Worm (Caenorhabditis elegans) whole organism, L1 larva: ENCODE measurements around the gene tin-10.

Experiments
- C16A3.4 ChIP-seq: fragments of 150-350 bp; optimal IDR thresholded peaks from 2 replicates; lab custom pipeline; 2014; ENCODE audit warnings: missing biosample characterization, missing genetic modification characterization
- F16B12.6 ChIP-seq: fragments of 150-350 bp; optimal IDR thresholded peaks from 2 replicates; lab custom pipeline; 2014; ENCODE audit warnings: missing biosample characterization, missing genetic modification characterization
- Y116A8C.19 ChIP-seq: sonication (generic microtip); optimal IDR thresholded peaks from 2 replicates; lab custom pipeline; 2016; ENCODE audit warnings: missing compliant biosample characterization, missing genetic modification characterization, borderline replicate concordance
- alr-1 ChIP-seq: fragments of 200-800 bp; sonication (Bioruptor generic); optimal IDR thresholded peaks from 2 replicates; lab custom pipeline; 2018; ENCODE audit warnings: borderline replicate concordance, mild to moderate bottlenecking, missing genetic modification characterization, missing compliant biosample characterization
- ama-1 ChIP-seq: fragments of 150-350 bp; optimal IDR thresholded peaks from 2 replicates; lab custom pipeline; 2014
- blmp-1 ChIP-seq: fragments of 150-350 bp; optimal IDR thresholded peaks from 2 replicates; lab custom pipeline; 2014; ENCODE audit warnings: missing biosample characterization, missing genetic modification characterization
- ceh-82 ChIP-seq, 3 experiments: fragments of 150-350 bp in 1 of 3; sonication (generic microtip) in 2 of 3; optimal IDR thresholded peaks; 2 replicates each; lab custom pipeline; 2014 to 2017; ENCODE audit warnings: missing biosample characterization in 3 of 3, missing genetic modification characterization in 3 of 3
- ceh-88 ChIP-seq: fragments of 200-800 bp; sonication (Bioruptor generic); IDR thresholded peaks from 2 replicates; pipeline ENCODE4 v1.3.6; 2022; ENCODE audit warnings: missing genetic modification characterization, missing compliant biosample characterization
- dpl-1 ChIP-seq, 3 experiments: fragments of 150-350 bp in 2 of 3; sonication (generic microtip) in 1 of 3; optimal IDR thresholded peaks; 2 replicates each; lab custom pipeline; 2014 to 2017; ENCODE audit warnings: missing biosample characterization in 3 of 3, missing genetic modification characterization in 3 of 3, missing genetic modification reagents in 3 of 3
- efl-1 ChIP-seq, 4 experiments: fragments of 150-350 bp; optimal IDR thresholded peaks in 3 of 4; peaks in 1 of 4; 1 replicate in 1 of 4; 2 replicates in 3 of 4; lab custom pipeline; 2014; ENCODE audit warnings: missing biosample characterization in 2 of 4, missing genetic modification characterization in 2 of 4, missing genetic modification reagents in 2 of 4
- egl-13 ChIP-seq: sonication (generic microtip); optimal IDR thresholded peaks from 2 replicates; lab custom pipeline; 2016; ENCODE audit warnings: missing genotype, missing genetic modification reagents, missing genetic modification characterization, missing compliant biosample characterization
- elt-2 ChIP-seq: sonication (generic microtip); optimal IDR thresholded peaks from 2 replicates; lab custom pipeline; 2016; ENCODE audit warnings: missing genetic modification characterization, mild to moderate bottlenecking, inconsistent platforms, missing compliant biosample characterization, missing genetic modification reagents
- elt-3 ChIP-seq, 6 experiments: fragments of 150-350 bp in 1 of 6; sonication (generic microtip); optimal IDR thresholded peaks; 2 replicates each; lab custom pipeline; 2017 to 2018; ENCODE audit warnings: missing biosample characterization in 6 of 6, missing genetic modification characterization in 6 of 6, inconsistent platforms in 1 of 6
- ets-5 ChIP-seq: fragments of 200-800 bp; sonication (Bioruptor generic); IDR thresholded peaks from 2 replicates; pipeline ENCODE4 v1.3.6; 2022; ENCODE audit warnings: missing genetic modification characterization, missing compliant biosample characterization
- fkh-10 ChIP-seq: sonication (generic microtip); optimal IDR thresholded peaks from 2 replicates; lab custom pipeline; 2017; ENCODE audit warnings: missing biosample characterization, missing genetic modification reagents, missing genetic modification characterization
- fkh-8 ChIP-seq: sonication (generic microtip); optimal IDR thresholded peaks from 2 replicates; lab custom pipeline; 2016; ENCODE audit warnings: mild to moderate bottlenecking, missing genetic modification characterization, missing compliant biosample characterization
- fos-1 ChIP-seq: fragments of 150-350 bp; optimal IDR thresholded peaks from 2 replicates; lab custom pipeline; 2014; ENCODE audit warnings: missing biosample characterization, missing genetic modification characterization
- hlh-17 ChIP-seq: fragments of 200-800 bp; sonication (Bioruptor generic); optimal IDR thresholded peaks from 2 replicates; lab custom pipeline; 2018; ENCODE audit warnings: missing genetic modification characterization, mild to moderate bottlenecking, missing compliant biosample characterization, moderate library complexity, borderline replicate concordance
- hlh-4 ChIP-seq: sonication (generic microtip); optimal IDR thresholded peaks from 2 replicates; lab custom pipeline; 2016; ENCODE audit warnings: mild to moderate bottlenecking, missing genetic modification characterization, missing compliant biosample characterization
- irx-1 ChIP-seq: sonication (generic microtip); optimal IDR thresholded peaks from 2 replicates; lab custom pipeline; 2016; ENCODE audit warnings: missing genetic modification characterization, missing compliant biosample characterization
- isw-1 ChIP-seq: fragments of 200-800 bp; sonication (Bioruptor generic); IDR thresholded peaks from 2 replicates; pipeline ENCODE4 v1.3.6; 2022; ENCODE audit warnings: missing genetic modification characterization, missing compliant biosample characterization
- lin-13 ChIP-seq: fragments of 150-350 bp; optimal IDR thresholded peaks from 2 replicates; lab custom pipeline; 2014; ENCODE audit warnings: missing biosample characterization, missing genetic modification reagents, missing genetic modification characterization
- lin-15B ChIP-seq: fragments of 150-350 bp; sonication (generic microtip); optimal IDR thresholded peaks from 3 replicates; lab custom pipeline; 2014; ENCODE audit warnings: missing biosample characterization, missing genetic modification characterization
- lir-3 ChIP-seq: sonication (generic microtip); optimal IDR thresholded peaks from 2 replicates; lab custom pipeline; 2016; ENCODE audit warnings: mild to moderate bottlenecking, missing genetic modification characterization, moderate library complexity, missing compliant biosample characterization; ENCODE audit not compliant: poor library complexity
- mdl-1 ChIP-seq, 2 experiments: fragments of 150-350 bp; optimal IDR thresholded peaks; 2 replicates each; lab custom pipeline; 2014 to 2017; ENCODE audit warnings: missing biosample characterization in 2 of 2, missing genetic modification characterization in 2 of 2, inconsistent platforms in 1 of 2
- mef-2 ChIP-seq: fragments of 150-350 bp; optimal IDR thresholded peaks from 2 replicates; lab custom pipeline; 2014; ENCODE audit warnings: missing biosample characterization, missing genetic modification characterization
- mep-1 ChIP-seq: fragments of 150-350 bp; optimal IDR thresholded peaks from 2 replicates; lab custom pipeline; 2014; ENCODE audit warnings: missing biosample characterization, missing genetic modification characterization
- nhr-20 ChIP-seq: sonication (generic microtip); optimal IDR thresholded peaks from 2 replicates; lab custom pipeline; 2016; ENCODE audit warnings: mild to moderate bottlenecking, missing genetic modification characterization, missing compliant biosample characterization
- nhr-237 ChIP-seq: fragments of 150-350 bp; optimal IDR thresholded peaks from 2 replicates; lab custom pipeline; 2014; ENCODE audit warnings: missing biosample characterization, missing genetic modification characterization
- nhr-47 ChIP-seq: sonication (generic microtip); optimal IDR thresholded peaks from 2 replicates; lab custom pipeline; 2016; ENCODE audit warnings: mild to moderate bottlenecking, missing genetic modification characterization, moderate library complexity, missing compliant biosample characterization
- nhr-71 ChIP-seq: sonication (generic microtip); optimal IDR thresholded peaks from 2 replicates; lab custom pipeline; 2016; ENCODE audit warnings: mild to moderate bottlenecking, missing genetic modification characterization, moderate library complexity, missing compliant biosample characterization
- nhr-76 ChIP-seq: sonication (generic microtip); optimal IDR thresholded peaks from 2 replicates; lab custom pipeline; 2017; ENCODE audit warnings: missing biosample characterization, missing genetic modification characterization
- nhr-85 ChIP-seq: sonication (generic microtip); peaks from one replicate; lab custom pipeline; 2016; ENCODE audit warnings: missing genetic modification characterization, inconsistent platforms, missing compliant biosample characterization
- nhr-90 ChIP-seq: sonication (generic microtip); optimal IDR thresholded peaks from 2 replicates; lab custom pipeline; 2016; ENCODE audit warnings: mild to moderate bottlenecking, missing genetic modification characterization, missing compliant biosample characterization; ENCODE audit not compliant: poor library complexity
- pax-3 ChIP-seq: fragments of 200-800 bp; sonication (Bioruptor generic); optimal IDR thresholded peaks from 2 replicates; lab custom pipeline; 2018; ENCODE audit warnings: mild to moderate bottlenecking, missing genetic modification characterization, moderate library complexity, missing compliant biosample characterization
- skn-1 ChIP-seq: fragments of 150-350 bp; optimal IDR thresholded peaks from 2 replicates; lab custom pipeline; 2014; ENCODE audit warnings: missing biosample characterization, missing genetic modification characterization
- sup-37 ChIP-seq: fragments of 200-800 bp; sonication (Bioruptor generic); optimal IDR thresholded peaks from 2 replicates; lab custom pipeline; 2018; ENCODE audit warnings: mild to moderate bottlenecking, missing genetic modification characterization, missing compliant biosample characterization
- swsn-7 ChIP-seq: sonication (generic microtip); optimal IDR thresholded peaks from 2 replicates; lab custom pipeline; 2016; ENCODE audit warnings: missing genetic modification characterization, missing compliant biosample characterization
- tbx-2 ChIP-seq: sonication (generic microtip); optimal IDR thresholded peaks from 2 replicates; lab custom pipeline; 2016; ENCODE audit warnings: missing genetic modification characterization, missing compliant biosample characterization
- unc-130 ChIP-seq: fragments of 150-350 bp; optimal IDR thresholded peaks from 2 replicates; lab custom pipeline; 2017; ENCODE audit warnings: missing biosample characterization, missing genetic modification characterization, inconsistent platforms
- unc-62 ChIP-seq: fragments of 150-350 bp; optimal IDR thresholded peaks from 2 replicates; lab custom pipeline; 2014; ENCODE audit warnings: missing biosample characterization, missing genetic modification reagents, missing genetic modification characterization
- unc-98 ChIP-seq: fragments of 200-800 bp; sonication (Bioruptor generic); IDR thresholded peaks from 2 replicates; pipeline ENCODE4 v1.3.6; 2022; ENCODE audit warnings: missing genetic modification characterization, missing compliant biosample characterization
- xbp-1 ChIP-seq: sonication (generic microtip); optimal IDR thresholded peaks from 2 replicates; lab custom pipeline; 2016; ENCODE audit warnings: missing genetic modification characterization, missing compliant biosample characterization
- zag-1 ChIP-seq: fragments of 150-350 bp; optimal IDR thresholded peaks from 2 replicates; lab custom pipeline; 2014; ENCODE audit warnings: missing biosample characterization, missing genetic modification characterization
- ztf-11 ChIP-seq, 2 experiments: sonication (generic microtip); optimal IDR thresholded peaks; 2 replicates each; lab custom pipeline; 2016 to 2017; ENCODE audit warnings: missing genetic modification characterization in 2 of 2, missing biosample characterization in 1 of 2, missing compliant biosample characterization in 1 of 2
- ztf-4 ChIP-seq: fragments of 150-350 bp; optimal IDR thresholded peaks from 2 replicates; lab custom pipeline; 2014; ENCODE audit warnings: missing biosample characterization, missing genetic modification characterization

The tin-10 gene

ce11 chrIII:11510120-11510519, 7.5 kb upstream of the tin-10 start:
- TF ChIP-seq efl-1 (optimal IDR thresholded peaks at IDR 0.05; lab: Kevin White, UChicago), result peak in 1 of 2 experiments; percentile 32
- TF ChIP-seq efl-1 (GFP tag; optimal IDR thresholded peaks at IDR 0.05 in 1 of 2; lab: Kevin White, UChicago), result peak; percentile 10 to 92
- no peak for TF ChIP-seq unc-62
- peak in 1 of 3 experiments; percentile 26 for TF ChIP-seq dpl-1 (GFP tag; optimal IDR thresholded peaks at IDR 0.05; lab: Kevin White, UChicago)

DNA sequence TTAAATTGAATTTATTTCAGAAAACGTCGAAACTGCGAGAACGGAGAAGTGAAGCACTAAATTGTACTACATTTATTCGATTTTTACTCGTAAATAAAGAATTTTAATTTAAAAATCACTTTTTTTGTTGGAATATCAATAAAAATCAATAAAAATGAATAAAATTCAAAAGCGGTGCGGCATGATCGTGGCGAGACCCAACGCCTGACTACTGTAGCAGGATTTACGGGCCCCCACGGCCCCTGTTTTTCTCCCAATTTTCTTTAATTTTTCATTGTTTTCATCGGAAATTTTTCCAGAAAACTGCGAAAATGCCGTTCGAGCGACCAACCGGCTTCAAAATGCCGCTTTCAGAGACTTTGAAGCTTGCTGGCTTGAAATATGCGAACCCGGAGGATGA, 6.2 kb upstream of the tin-10 start, which contains the start of gene Y66D12A.19:
Gene Y66D12A.19 (plus strand): TSS at position 266 of the 400 bp plus-strand sequence.
- TF ChIP-seq xbp-1, result no peak
- TF ChIP-seq unc-130, result no peak
- TF ChIP-seq hlh-17 (GFP tag; lab: Kevin White, UChicago), result no peak
- no peak for TF ChIP-seq egl-13
- no peak for TF ChIP-seq nhr-85 (tag; lab: Kevin White, UChicago)
- no peak for TF ChIP-seq fkh-8 (tag; lab: Kevin White, UChicago)
- TF ChIP-seq nhr-90 (tag; lab: Kevin White, UChicago), result no peak
- TF ChIP-seq zag-1, result no peak
- no peak for TF ChIP-seq nhr-47 (tag; lab: Kevin White, UChicago)
- TF ChIP-seq nhr-76 (tag; lab: Kevin White, UChicago), result no peak

DNA sequence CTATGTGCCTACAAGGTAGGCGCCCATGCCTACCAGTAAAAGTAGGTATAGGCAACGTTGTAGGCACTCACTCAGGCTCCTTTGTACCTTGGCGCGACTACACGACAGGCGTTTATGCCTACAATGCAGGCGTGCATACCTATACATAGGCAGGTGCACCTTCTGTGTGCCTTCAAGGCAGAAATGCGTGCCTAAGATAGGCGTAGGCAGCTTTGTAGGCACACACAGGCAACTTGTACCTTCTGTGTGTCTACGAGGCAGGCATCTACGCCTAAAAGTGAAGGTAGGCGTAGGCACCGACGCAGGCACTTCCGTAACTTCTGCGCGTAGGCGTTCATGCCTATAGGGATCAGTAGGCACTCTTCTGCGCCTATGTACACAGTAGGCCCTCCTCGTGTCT, 3.0 kb upstream of the tin-10 start:
- no peak for TF ChIP-seq hlh-4
- TF ChIP-seq unc-98, result no peak
- no peak for TF ChIP-seq ama-1
- peak; percentile 95 for TF ChIP-seq alr-1 (tag; lab: Kevin White, UChicago)

DNA sequence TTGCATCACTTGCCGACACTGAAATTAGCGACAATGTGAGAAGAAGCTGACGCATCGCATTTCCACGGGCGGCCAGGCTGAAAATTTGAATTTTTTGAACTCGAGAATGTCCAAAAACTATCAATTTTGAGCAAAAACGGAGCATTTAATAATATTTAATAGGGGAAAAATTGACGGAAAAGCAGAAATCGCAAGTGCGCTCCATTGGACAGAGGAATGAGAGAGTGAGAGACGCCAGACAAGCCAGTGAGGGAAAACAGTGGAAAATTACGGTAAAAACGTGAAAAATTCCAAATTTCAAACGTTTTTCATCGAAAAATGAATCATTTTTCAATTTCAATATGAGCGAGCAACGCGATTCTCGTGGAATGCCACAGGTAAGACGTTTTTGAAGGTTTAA, 2.6 kb upstream of the tin-10 start, which contains the start of the genes Y66D12A.21 and spe-6:
Gene Y66D12A.21 (minus strand): TSS at position 90 of the 400 bp plus-strand sequence.
Gene spe-6 (plus strand): TSS at position 276 of the 400 bp plus-strand sequence.
- no peak for TF ChIP-seq xbp-1
- TF ChIP-seq blmp-1 (tag; lab: Kevin White, UChicago), result peak; percentile 30
- no peak for TF ChIP-seq ztf-11 (tag; optimal IDR thresholded peaks at IDR 0.05; lab: Kevin White, UChicago)
- TF ChIP-seq F16B12.6 (tag; lab: Kevin White, UChicago), result peak; percentile 52
- TF ChIP-seq nhr-71 (tag; lab: Kevin White, UChicago), result no peak
- TF ChIP-seq sup-37, result no peak
- TF ChIP-seq lin-13 (GFP tag; lab: Kevin White, UChicago), result no peak
- no peak for TF ChIP-seq Y116A8C.19 (tag; lab: Kevin White, UChicago)
- TF ChIP-seq ztf-4, result no peak
- TF ChIP-seq pax-3, result no peak
- TF ChIP-seq alr-1 (tag; lab: Kevin White, UChicago), result no peak
- peak in 1 of 3 experiments; percentile 12 for TF ChIP-seq ceh-82 (tag; optimal IDR thresholded peaks at IDR 0.05; lab: Kevin White, UChicago)
- TF ChIP-seq swsn-7 (tag; lab: Kevin White, UChicago), result no peak
- no peak for TF ChIP-seq lir-3
- no peak for TF ChIP-seq nhr-20 (tag; lab: Kevin White, UChicago)
- TF ChIP-seq tbx-2 (tag; lab: Kevin White, UChicago), result no peak
- no peak for TF ChIP-seq mep-1
- no peak for TF ChIP-seq nhr-47 (tag; lab: Kevin White, UChicago)
- TF ChIP-seq hlh-17 (GFP tag; lab: Kevin White, UChicago), result no peak
- TF ChIP-seq ets-5 (GFP tag; lab: Robert Waterston, UW), result no peak
- peak; percentile 7 for TF ChIP-seq C16A3.4 (tag; lab: Kevin White, UChicago)
- no peak for TF ChIP-seq ceh-88 (GFP tag; lab: Robert Waterston, UW)
- peak; percentile 56 for TF ChIP-seq lin-15B (tag; lab: Kevin White, UChicago)
- peak; percentile 28 for TF ChIP-seq skn-1 (tag; lab: Kevin White, UChicago)
- no peak for TF ChIP-seq mdl-1 (tag; optimal IDR thresholded peaks at IDR 0.05; lab: Kevin White, UChicago)
- TF ChIP-seq isw-1 (GFP tag; lab: Robert Waterston, UW), result no peak
- no peak for TF ChIP-seq nhr-237 (tag; lab: Kevin White, UChicago)
- no peak for TF ChIP-seq nhr-90 (tag; lab: Kevin White, UChicago)
- TF ChIP-seq mef-2 (tag; lab: Kevin White, UChicago), result no peak
- peak; percentile 28 to 68 (median 49) for TF ChIP-seq dpl-1 (GFP tag; optimal IDR thresholded peaks at IDR 0.05; lab: Kevin White, UChicago)
- TF ChIP-seq unc-62, result no peak
- TF ChIP-seq fkh-10 (GFP tag; lab: Kevin White, UChicago), result no peak
- no peak for TF ChIP-seq elt-3 (tag; optimal IDR thresholded peaks at IDR 0.05; lab: Kevin White, UChicago)
- no peak for TF ChIP-seq hlh-4
- TF ChIP-seq unc-130, result no peak
- no peak for TF ChIP-seq fos-1 (tag; lab: Kevin White, UChicago)
- TF ChIP-seq nhr-85 (tag; lab: Kevin White, UChicago), result no peak
- TF ChIP-seq irx-1 (tag; lab: Kevin White, UChicago), result no peak
- TF ChIP-seq elt-2 (tag; lab: Kevin White, UChicago), result no peak
